Fruit fly (Drosophila melanogaster) whole organism, pupa: ENCODE results near the gene fray.

Source experiments
- CG10348 ChIP-seq: fragments of 200-800 bp; sonication (Bioruptor generic); IDR thresholded peaks from 2 replicates; pipeline ENCODE4 v1.3.6; 2022; ENCODE audit warnings: missing biosample characterization, missing genetic modification characterization
- CG12605 ChIP-seq: fragments of 200-800 bp; sonication (Bioruptor generic); IDR thresholded peaks from 2 replicates; pipeline ENCODE4 v1.3.6; 2022; ENCODE audit warnings: missing biosample characterization, missing genetic modification characterization
- CG13204 ChIP-seq: fragments of 200-800 bp; sonication (Bioruptor generic); optimal IDR thresholded peaks from 2 replicates; lab custom pipeline; 2018; ENCODE audit warnings: missing biosample characterization, mild to moderate bottlenecking, missing genetic modification characterization, moderate library complexity
- CG14655 ChIP-seq: fragments of 200-800 bp; sonication (Bioruptor generic); optimal IDR thresholded peaks from 3 replicates; lab custom pipeline; 2017; ENCODE audit warnings: mild to moderate bottlenecking, missing biosample characterization, missing genetic modification reagents, missing genetic modification characterization
- CG15710 ChIP-seq: fragments of 200-800 bp; sonication (Bioruptor generic); optimal IDR thresholded peaks from 2 replicates; lab custom pipeline; 2018; ENCODE audit warnings: missing biosample characterization, mild to moderate bottlenecking, missing genetic modification characterization, moderate library complexity
- CG17806 ChIP-seq: fragments of 200-800 bp; sonication (Bioruptor generic); optimal IDR thresholded peaks from 2 replicates; lab custom pipeline; 2018; ENCODE audit warnings: missing biosample characterization, mild to moderate bottlenecking, missing genetic modification characterization, moderate library complexity
- CG32121 ChIP-seq: fragments of 200-800 bp; sonication (Bioruptor generic); IDR thresholded peaks from 2 replicates; pipeline ENCODE4 v1.3.6; 2022; ENCODE audit warnings: missing biosample characterization, missing genetic modification characterization
- CG34367 ChIP-seq: fragments of 200-800 bp; sonication (Bioruptor generic); optimal IDR thresholded peaks from 2 replicates; lab custom pipeline; 2018; ENCODE audit warnings: missing biosample characterization, mild to moderate bottlenecking, missing genetic modification characterization
- CG4496 ChIP-seq: fragments of 200-800 bp; sonication (Bioruptor generic); IDR thresholded peaks from 3 replicates; pipeline ENCODE4 v1.3.6; 2022; ENCODE audit warnings: missing biosample characterization, missing genetic modification characterization
- CG8159 ChIP-seq: fragments of 200-800 bp; sonication (Bioruptor generic); optimal IDR thresholded peaks from 3 replicates; lab custom pipeline; 2018; ENCODE audit warnings: missing biosample characterization, mild to moderate bottlenecking, missing genetic modification characterization, moderate library complexity
- CG8301 ChIP-seq: fragments of 200-800 bp; sonication (Bioruptor generic); optimal IDR thresholded peaks from 2 replicates; lab custom pipeline; 2018; ENCODE audit warnings: missing biosample characterization, mild to moderate bottlenecking, missing genetic modification characterization
- CG9948 ChIP-seq: fragments of 200-800 bp; sonication (Bioruptor generic); optimal IDR thresholded peaks from 2 replicates; lab custom pipeline; 2018; ENCODE audit warnings: missing biosample characterization, mild to moderate bottlenecking, missing genetic modification characterization, moderate library complexity
- D1 ChIP-seq: fragments of 200-800 bp; sonication (Bioruptor generic); optimal IDR thresholded peaks from 2 replicates; lab custom pipeline; 2018; ENCODE audit warnings: missing biosample characterization, mild to moderate bottlenecking, missing genetic modification characterization, moderate library complexity
- EcR ChIP-seq: fragments of 200-800 bp; sonication (Bioruptor generic); optimal IDR thresholded peaks from 3 replicates; lab custom pipeline; 2019; ENCODE audit warnings: missing biosample characterization, missing genetic modification characterization, mild to moderate bottlenecking, moderate library complexity, missing genetic modification reagents
- Ets98B ChIP-seq: fragments of 200-800 bp; sonication (Bioruptor generic); IDR thresholded peaks from 2 replicates; pipeline ENCODE4 v1.3.6; 2022; ENCODE audit warnings: missing biosample characterization, missing genetic modification characterization
- Pif1A ChIP-seq: fragments of 200-800 bp; sonication (Bioruptor generic); optimal IDR thresholded peaks from 3 replicates; lab custom pipeline; 2016; ENCODE audit warnings: missing biosample characterization, missing genetic modification characterization
- Pif1B ChIP-seq: fragments of 200-800 bp; sonication (Bioruptor generic); optimal IDR thresholded peaks from 3 replicates; lab custom pipeline; 2016; ENCODE audit warnings: missing biosample characterization, missing genetic modification characterization
- Snoo ChIP-seq: fragments of 200-800 bp; sonication (Bioruptor generic); optimal IDR thresholded peaks from 3 replicates; lab custom pipeline; 2017; ENCODE audit warnings: missing biosample characterization, mild to moderate bottlenecking, missing genetic modification characterization, inconsistent platforms
- fd96Ca ChIP-seq: fragments of 200-800 bp; sonication (Bioruptor generic); IDR thresholded peaks from 3 replicates; pipeline ENCODE4 v1.3.6; 2022; ENCODE audit warnings: missing biosample characterization, missing genetic modification characterization
- gl ChIP-seq: fragments of 200-800 bp; sonication (Bioruptor generic); optimal IDR thresholded peaks from 2 replicates; lab custom pipeline; 2018; ENCODE audit warnings: missing biosample characterization, mild to moderate bottlenecking, missing genetic modification characterization
- rn ChIP-seq: fragments of 200-800 bp; sonication (Bioruptor generic); IDR thresholded peaks from 2 replicates; pipeline ENCODE4 v1.3.6; 2022; ENCODE audit warnings: missing biosample characterization, missing genetic modification characterization

Gene fray

DNA sequence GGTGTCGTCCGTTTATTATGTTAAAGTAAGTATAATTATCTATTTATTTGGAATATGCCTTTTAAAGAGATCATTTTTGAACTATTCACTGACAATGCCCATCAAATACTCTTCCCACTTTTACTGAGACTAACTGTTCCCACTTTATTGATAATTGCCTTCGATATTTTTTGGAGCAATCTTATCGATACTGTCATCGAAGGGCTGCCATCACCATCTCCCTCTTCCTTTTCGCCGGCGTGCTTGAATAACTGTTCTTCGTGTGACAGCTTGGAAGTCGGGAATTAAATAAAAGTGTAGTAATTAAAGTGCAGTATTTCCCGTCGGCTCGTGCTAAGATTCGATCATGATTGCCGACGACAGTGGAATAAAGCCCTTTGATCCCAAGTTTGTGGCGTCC is 17.9 kb downstream of the fray start, which contains the start of gene qin:
TSS of gene qin (plus strand) at position 274 of the 400 bp plus-strand sequence.
- TF ChIP-seq CG17806 (no peak), CG12605 (GFP tag; lab: Robert Waterston, UW) (no peak), Ets98B (GFP tag; lab: Robert Waterston, UW) (no peak), CG32121 (GFP tag; lab: Robert Waterston, UW) (no peak), EcR (GFP tag; lab: Kevin White, UChicago) (no peak), CG13204 (GFP tag; lab: Kevin White, UChicago) (no peak), CG10348 (GFP tag; lab: Robert Waterston, UW) (no peak), fd96Ca (GFP tag; lab: Robert Waterston, UW) (no peak), rn (no peak), gl (tag; lab: Kevin White, UChicago) (no peak), CG15710 (tag; lab: Kevin White, UChicago) (no peak), CG8159 (tag; lab: Kevin White, UChicago) (no peak), CG9948 (tag; lab: Kevin White, UChicago) (no peak), CG4496 (GFP tag; lab: Robert Waterston, UW) (no peak), CG34367 (tag; lab: Kevin White, UChicago) (no peak), Snoo (tag; lab: Kevin White, UChicago) (no peak), D1 (tag; lab: Kevin White, UChicago) (no peak)

DNA sequence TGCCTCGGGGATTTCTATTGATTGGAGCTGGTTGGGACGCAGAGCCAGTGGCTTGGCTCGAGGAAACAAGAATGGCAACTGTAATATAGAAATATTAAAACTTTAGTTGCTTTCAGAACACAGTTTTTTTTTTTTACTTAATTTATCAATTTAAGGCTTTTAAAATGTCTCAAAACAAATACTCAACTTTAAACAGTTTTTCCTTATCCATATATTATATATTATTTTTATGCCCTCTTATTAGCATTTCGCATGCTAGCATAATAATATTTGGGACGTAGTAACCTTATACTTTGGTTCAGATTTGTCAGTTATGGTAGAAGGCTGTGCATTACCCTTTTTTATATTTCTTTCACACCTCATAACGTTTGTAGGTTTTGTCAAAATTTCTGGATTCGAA is 25.5 kb downstream of the fray start, which contains the start of gene Tssk:
TSS of gene Tssk (plus strand) at position 301 of the 400 bp plus-strand sequence.
- TF ChIP-seq gl (tag; lab: Kevin White, UChicago) (no peak), D1 (tag; lab: Kevin White, UChicago) (no peak), CG8301 (tag; lab: Kevin White, UChicago) (no peak), fd96Ca (GFP tag; lab: Robert Waterston, UW) (no peak), CG13204 (GFP tag; lab: Kevin White, UChicago) (no peak), CG15710 (tag; lab: Kevin White, UChicago) (no peak), CG9948 (tag; lab: Kevin White, UChicago) (no peak), Ets98B (GFP tag; lab: Robert Waterston, UW) (no peak), CG17806 (no peak), Pif1A (GFP tag; lab: Kevin White, UChicago) (no peak), CG32121 (GFP tag; lab: Robert Waterston, UW) (no peak), CG8159 (tag; lab: Kevin White, UChicago) (no peak)
- TF ChIP-seq, all 21 proteins: peak for 0

DNA sequence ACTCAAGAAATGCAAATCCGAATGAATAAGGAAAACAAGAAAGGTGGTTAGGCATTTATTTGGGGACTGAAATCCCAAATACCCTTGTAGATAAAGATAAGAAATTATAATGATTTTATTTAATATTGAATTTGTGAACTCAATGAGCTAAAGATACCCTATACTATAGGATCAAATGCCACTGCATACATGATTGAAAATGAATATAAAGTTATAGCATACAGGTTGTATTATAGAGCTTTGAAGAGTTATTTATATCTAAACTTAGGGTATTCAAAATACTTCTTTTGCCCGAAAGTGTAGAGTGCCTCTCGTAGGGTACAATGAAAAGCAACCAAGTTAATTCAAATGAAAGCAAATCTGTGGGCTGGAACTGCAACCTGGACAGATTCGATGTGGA is 43.1 kb downstream of the fray start:
- no peak for TF ChIP-seq CG9948 (tag; lab: Kevin White, UChicago)
- no peak for TF ChIP-seq CG8159 (tag; lab: Kevin White, UChicago)
- no peak for TF ChIP-seq CG13204 (GFP tag; lab: Kevin White, UChicago)
- TF ChIP-seq CG12605 (GFP tag; lab: Robert Waterston, UW): no peak
- no peak for TF ChIP-seq rn
- TF ChIP-seq CG4496 (GFP tag; lab: Robert Waterston, UW): no peak
- no peak for TF ChIP-seq D1 (tag; lab: Kevin White, UChicago)
- TF ChIP-seq CG17806: no peak
- no peak for TF ChIP-seq EcR (GFP tag; lab: Kevin White, UChicago)
- TF ChIP-seq CG32121 (GFP tag; lab: Robert Waterston, UW): 0 out of 2 replicates have a peak, but pooled peaks have one; percentile 17
- no peak for TF ChIP-seq fd96Ca (GFP tag; lab: Robert Waterston, UW)
- no peak for TF ChIP-seq Snoo (tag; lab: Kevin White, UChicago)
- TF ChIP-seq CG14655 (GFP tag; lab: Kevin White, UChicago): peak; percentile 59
- TF ChIP-seq CG34367 (tag; lab: Kevin White, UChicago): no peak
- TF ChIP-seq CG8301 (tag; lab: Kevin White, UChicago): peak; percentile 39
- TF ChIP-seq CG15710 (tag; lab: Kevin White, UChicago): no peak
- TF ChIP-seq Pif1B: no peak
- TF ChIP-seq Ets98B (GFP tag; lab: Robert Waterston, UW): no peak; the same call in 1 of the 2 replicates
- TF ChIP-seq gl (tag; lab: Kevin White, UChicago): no peak
- TF ChIP-seq Pif1A (GFP tag; lab: Kevin White, UChicago): no peak
- no peak for TF ChIP-seq CG10348 (GFP tag; lab: Robert Waterston, UW)

DNA sequence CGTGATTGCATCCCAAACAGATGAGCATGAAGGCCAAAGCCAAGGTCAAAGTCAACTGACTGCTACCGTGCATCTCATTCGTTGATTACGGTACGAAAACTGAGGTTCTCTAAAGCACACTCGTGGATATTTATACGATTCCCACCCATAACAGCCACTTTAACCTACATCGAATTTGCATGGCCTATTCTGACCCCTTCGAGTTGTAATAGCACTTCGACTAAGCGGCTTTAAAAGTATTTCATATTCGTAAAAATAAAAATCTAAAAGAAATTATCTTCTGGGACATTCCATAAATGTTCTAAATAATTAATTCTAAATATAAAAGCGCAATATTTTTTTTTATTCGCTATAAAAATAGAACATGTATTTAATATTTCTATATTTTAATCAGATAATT is 44.5 kb downstream of the fray start, which contains the start of gene CG7695:
TSS of gene CG7695 (minus strand) at position 101 of the 400 bp plus-strand sequence.
- no peak for TF ChIP-seq CG17806
- no peak for TF ChIP-seq CG13204 (GFP tag; lab: Kevin White, UChicago)

DNA sequence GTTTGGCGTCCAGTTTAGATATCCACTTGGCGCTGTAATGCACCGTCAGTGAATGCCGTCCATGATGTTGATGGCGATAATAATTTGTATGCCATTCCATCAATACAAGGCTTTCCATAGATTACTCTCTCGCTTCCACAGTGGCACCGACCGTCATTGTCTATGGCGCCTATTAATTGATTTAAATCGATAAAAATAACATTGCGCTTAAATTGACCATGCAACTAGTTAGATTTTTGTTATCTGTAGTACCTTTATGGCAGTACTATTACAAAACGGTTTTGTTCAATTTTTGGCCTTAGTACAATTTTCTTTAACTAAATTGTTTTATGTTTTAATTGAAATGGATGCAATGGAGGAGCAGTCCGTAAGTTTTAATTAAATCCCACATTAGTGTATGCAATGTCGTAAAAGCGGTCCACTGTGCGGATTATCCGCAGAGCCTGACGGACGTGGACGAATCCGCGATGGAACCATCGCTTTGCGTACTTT is 46.6 kb downstream of the fray start:
- TF ChIP-seq CG8159 (tag; lab: Kevin White, UChicago) (no peak), Pif1A (GFP tag; lab: Kevin White, UChicago) (peak; percentile 2), CG8301 (tag; lab: Kevin White, UChicago) (peak; percentile 25), EcR (GFP tag; lab: Kevin White, UChicago) (no peak), CG14655 (GFP tag; lab: Kevin White, UChicago) (peak; percentile 39)

DNA sequence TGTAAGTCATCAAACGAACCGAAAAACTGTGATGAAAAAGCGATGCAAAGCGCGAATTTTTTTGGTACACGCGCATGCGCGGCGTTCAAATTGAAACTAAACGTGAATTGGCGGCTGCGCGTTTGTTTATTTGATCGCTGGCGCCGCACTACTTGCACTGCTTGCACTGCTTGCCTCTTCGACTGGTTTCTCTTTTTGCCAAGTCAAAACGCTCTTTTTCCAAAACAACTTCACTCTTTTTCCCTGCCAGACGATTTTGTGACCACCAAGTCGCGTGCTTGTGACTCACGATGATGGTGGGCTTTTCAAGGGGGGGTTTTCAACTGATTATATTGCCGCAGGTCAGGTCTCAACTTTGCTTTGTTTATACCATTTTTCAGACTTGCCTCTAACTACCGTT is 48.3 kb downstream of the fray start, which contains the start of gene CG14304:
TSS of gene CG14304 (minus strand) at position 98 of the 400 bp plus-strand sequence.
- peak; percentile 58 for TF ChIP-seq CG4496 (GFP tag; lab: Robert Waterston, UW)
- TF ChIP-seq CG9948 (tag; lab: Kevin White, UChicago): no peak
- peak; percentile 28; the same call in 1 of the 2 replicates for TF ChIP-seq Ets98B (GFP tag; lab: Robert Waterston, UW)
- no peak for TF ChIP-seq CG10348 (GFP tag; lab: Robert Waterston, UW)
- peak; percentile 26 for TF ChIP-seq Snoo (tag; lab: Kevin White, UChicago)
